Fruit fly (Drosophila melanogaster) whole organism, embryonic: ENCODE data around the gene CG32278.

Experiments
- Bteb2 ChIP-seq: fragments of 200-800 bp; sonication (Bioruptor generic); optimal IDR thresholded peaks from 2 replicates; lab custom pipeline; 2016; ENCODE audit warnings: missing biosample characterization, missing genetic modification characterization
- CG14860 ChIP-seq: fragments of 200-800 bp; sonication (Bioruptor generic); IDR thresholded peaks from 3 replicates; pipeline ENCODE4 v1.3.6; 2022; ENCODE audit warnings: missing biosample characterization, missing genetic modification characterization; ENCODE audit not compliant: partially characterized antibody
- CG1647 ChIP-seq: fragments of 200-800 bp; sonication (Bioruptor generic); optimal IDR thresholded peaks from 3 replicates; lab custom pipeline; 2016; ENCODE audit warnings: missing biosample characterization, missing genetic modification characterization
- CG17385 ChIP-seq: fragments of 200-800 bp; sonication (Bioruptor generic); optimal IDR thresholded peaks from 3 replicates; lab custom pipeline; 2018; ENCODE audit warnings: missing biosample characterization, mild to moderate bottlenecking, missing genetic modification characterization
- CG2116 ChIP-seq: fragments of 200-800 bp; sonication (Bioruptor generic); optimal IDR thresholded peaks from 3 replicates; lab custom pipeline; 2018; ENCODE audit warnings: missing biosample characterization, mild to moderate bottlenecking, missing genetic modification characterization
- CG2889 ChIP-seq: fragments of 200-800 bp; sonication (Bioruptor generic); IDR thresholded peaks from 3 replicates; pipeline ENCODE4 v1.3.6; 2022; ENCODE audit warnings: missing biosample characterization, missing genetic modification characterization
- CG31365 ChIP-seq: fragments of 200-800 bp; sonication (Bioruptor generic); optimal IDR thresholded peaks from 2 replicates; lab custom pipeline; 2018; ENCODE audit warnings: missing biosample characterization, mild to moderate bottlenecking, missing genetic modification characterization
- CG33213 ChIP-seq: fragments of 200-800 bp; sonication (Bioruptor generic); optimal IDR thresholded peaks from 3 replicates; lab custom pipeline; 2016; ENCODE audit warnings: missing biosample characterization, missing genetic modification characterization
- CG34224 ChIP-seq: fragments of 200-800 bp; sonication (Bioruptor generic); IDR thresholded peaks from 3 replicates; pipeline ENCODE4 v1.3.6; 2022; ENCODE audit warnings: missing biosample characterization, missing genetic modification characterization; ENCODE audit not compliant: partially characterized antibody
- CG5953 ChIP-seq: fragments of 200-800 bp; sonication (Bioruptor generic); IDR thresholded peaks from 2 replicates; pipeline ENCODE4 v1.3.6; 2022; ENCODE audit warnings: missing biosample characterization, missing genetic modification characterization
- CG9817 ChIP-seq: fragments of 200-800 bp; sonication (Bioruptor generic); optimal IDR thresholded peaks from 2 replicates; lab custom pipeline; 2018; ENCODE audit warnings: missing biosample characterization, mild to moderate bottlenecking, missing genetic modification characterization, moderate library complexity
- Doc3 ChIP-seq: fragments of 200-800 bp; sonication (Bioruptor generic); IDR thresholded peaks from 3 replicates; pipeline ENCODE4 v1.3.6; 2022; ENCODE audit warnings: missing biosample characterization, missing genetic modification characterization; ENCODE audit not compliant: partially characterized antibody
- Gsc ChIP-seq: fragments of 200-800 bp; sonication (Bioruptor generic); IDR thresholded peaks from 2 replicates; pipeline ENCODE4 v1.3.6; 2022; ENCODE audit warnings: missing biosample characterization, missing genetic modification characterization
- Hand ChIP-seq: fragments of 200-800 bp; sonication (Bioruptor generic); optimal IDR thresholded peaks from 2 replicates; lab custom pipeline; 2017; ENCODE audit warnings: mild to moderate bottlenecking, missing biosample characterization, missing genetic modification reagents, missing genetic modification characterization
- Hsf ChIP-seq: fragments of 200-800 bp; sonication (Bioruptor generic); optimal IDR thresholded peaks from 3 replicates; lab custom pipeline; 2016; ENCODE audit warnings: missing biosample characterization, missing genetic modification characterization
- Mad ChIP-seq: fragments of 200-800 bp; sonication (Bioruptor generic); optimal IDR thresholded peaks from 2 replicates; lab custom pipeline; 2016; ENCODE audit warnings: missing biosample characterization, missing genetic modification characterization
- Mes4 ChIP-seq: fragments of 200-800 bp; sonication (Bioruptor generic); optimal IDR thresholded peaks from 2 replicates; lab custom pipeline; 2016; ENCODE audit warnings: missing biosample characterization, missing genetic modification characterization
- Nf-YA ChIP-seq: fragments of 200-800 bp; sonication (Bioruptor generic); IDR thresholded peaks from 2 replicates; pipeline ENCODE4 v1.3.6; 2022; ENCODE audit warnings: missing biosample characterization, missing genetic modification characterization
- Poxn ChIP-seq: fragments of 200-800 bp; sonication (Bioruptor generic); IDR thresholded peaks from 2 replicates; pipeline ENCODE4 v1.3.6; 2022; ENCODE audit warnings: missing biosample characterization, missing genetic modification characterization
- Rfx ChIP-seq: fragments of 200-800 bp; sonication (Bioruptor generic); IDR thresholded peaks from 2 replicates; pipeline ENCODE4 v1.3.6; 2022; ENCODE audit warnings: missing biosample characterization, missing genetic modification characterization
- Stat92E ChIP-seq, 3 experiments: fragments of >200 bp in 2 of 3; fragments of 200-800 bp in 1 of 3; sonication (Bioruptor generic) in 1 of 3; optimal IDR thresholded peaks; 2 replicates each; lab custom pipeline; 2017 to 2019; ENCODE audit warnings: missing biosample characterization in 3 of 3, missing genetic modification characterization in 3 of 3, mild to moderate bottlenecking in 1 of 3, moderate library complexity in 1 of 3
- bab2 ChIP-seq: fragments of 200-800 bp; sonication (Bioruptor generic); optimal IDR thresholded peaks from 2 replicates; lab custom pipeline; 2016; ENCODE audit warnings: missing biosample characterization, missing genetic modification characterization
- cato ChIP-seq: fragments of 200-800 bp; sonication (Bioruptor generic); optimal IDR thresholded peaks from 2 replicates; lab custom pipeline; 2016; ENCODE audit warnings: missing biosample characterization, missing genetic modification characterization, borderline replicate concordance
- crol ChIP-seq: fragments of 200-800 bp; sonication (Bioruptor generic); IDR thresholded peaks from 2 replicates; pipeline ENCODE4 v1.3.6; 2022; ENCODE audit warnings: missing biosample characterization, missing genetic modification characterization
- dmrt11E ChIP-seq: fragments of 200-800 bp; sonication (Bioruptor generic); optimal IDR thresholded peaks from 3 replicates; lab custom pipeline; 2018; ENCODE audit warnings: missing biosample characterization, mild to moderate bottlenecking, missing genetic modification characterization, moderate library complexity
- emc ChIP-seq: fragments of 200-800 bp; sonication (Bioruptor generic); optimal IDR thresholded peaks from 2 replicates; lab custom pipeline; 2016; ENCODE audit warnings: missing biosample characterization, missing genetic modification characterization
- ems ChIP-seq: fragments of 200-800 bp; sonication (Bioruptor generic); optimal IDR thresholded peaks from 3 replicates; lab custom pipeline; 2016; ENCODE audit warnings: missing biosample characterization, missing genetic modification characterization
- gt ChIP-seq: fragments of 200-800 bp; sonication (Bioruptor generic); IDR thresholded peaks from 2 replicates; pipeline ENCODE4 v1.3.6; 2022; ENCODE audit warnings: missing biosample characterization, missing genetic modification characterization
- inv ChIP-seq: fragments of 200-800 bp; sonication (Bioruptor generic); IDR thresholded peaks from 2 replicates; pipeline ENCODE4 v1.3.6; 2022; ENCODE audit warnings: missing biosample characterization, missing genetic modification characterization; ENCODE audit not compliant: partially characterized antibody
- nerfin-2 ChIP-seq: fragments of 200-800 bp; sonication (Bioruptor generic); IDR thresholded peaks from 2 replicates; pipeline ENCODE4 v1.3.6; 2022; ENCODE audit warnings: missing biosample characterization, missing genetic modification characterization; ENCODE audit not compliant: partially characterized antibody
- otp ChIP-seq: fragments of 200-800 bp; sonication (Bioruptor generic); IDR thresholded peaks from 3 replicates; pipeline ENCODE4, ENCODE4 v1.3.6; 2022; ENCODE audit warnings: missing biosample characterization, missing genetic modification characterization
- sim ChIP-seq: fragments of 200-800 bp; sonication (Bioruptor generic); IDR thresholded peaks from 2 replicates; pipeline ENCODE4 v1.3.6; 2022; ENCODE audit warnings: missing biosample characterization, missing genetic modification characterization
- sr ChIP-seq: fragments of 200-800 bp; sonication (Bioruptor generic); IDR thresholded peaks from 3 replicates; pipeline ENCODE4 v1.3.6; 2022; ENCODE audit warnings: missing biosample characterization, missing genetic modification characterization

CG32278 gene

DNA sequence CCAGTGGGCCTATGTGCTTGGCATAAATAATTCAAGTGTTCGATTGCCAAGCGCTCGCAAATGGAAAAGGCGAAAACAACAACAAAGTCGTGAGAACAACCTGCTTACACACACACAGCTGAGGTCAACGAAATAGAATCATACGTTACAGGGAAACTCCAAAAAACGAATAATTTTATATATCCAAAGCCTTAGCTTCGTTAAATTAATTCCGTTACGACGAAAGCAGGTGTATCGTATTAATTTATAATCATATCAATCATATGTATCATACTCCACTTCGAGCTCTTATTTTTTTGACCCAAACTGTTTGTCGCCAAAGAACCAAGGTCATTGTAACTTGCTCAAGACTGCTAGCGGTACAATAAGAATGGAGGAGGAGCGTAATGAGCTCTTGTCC, 10.4 kb downstream of the CG32278 start (continued):
- TF ChIP-seq cato (GFP tag; lab: Kevin White, UChicago) (peak; percentile 45), emc (no peak)

DNA sequence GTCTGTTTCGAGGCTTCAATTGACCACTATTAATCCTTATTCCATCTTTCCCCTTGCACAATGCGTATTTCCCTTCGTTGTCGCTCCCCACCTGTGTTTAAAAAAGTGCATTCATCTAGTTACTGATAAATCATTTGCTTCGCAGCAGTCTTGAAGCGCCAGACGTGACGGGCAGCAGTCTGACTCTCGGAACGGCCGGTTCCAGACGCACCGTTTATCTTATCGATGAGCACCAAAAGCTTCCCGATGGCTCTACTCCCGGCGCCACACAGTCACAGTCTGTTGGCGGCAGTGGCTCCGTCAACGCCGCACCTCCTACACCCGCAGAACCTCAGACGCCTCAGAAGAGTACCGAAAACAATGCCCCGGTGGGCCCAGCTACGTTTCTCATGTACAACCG, 15.0 kb downstream of the CG32278 start, which contains the start of gene CG42494:
TSS of gene CG42494 (plus strand) at position 301 of the 400 bp plus-strand sequence.
- TF ChIP-seq CG9817 (tag; lab: Kevin White, UChicago) = no peak
- TF ChIP-seq Stat92E (GFP tag; optimal IDR thresholded peaks at IDR 0.05; lab: Kevin White, UChicago) = no peak

- TF ChIP-seq CG33213 (no peak), Hand (GFP tag; lab: Kevin White, UChicago) (no peak), inv (GFP tag; lab: Robert Waterston, UW) (no peak), Bteb2 (GFP tag; lab: Kevin White, UChicago) (no peak), nerfin-2 (no peak), sr (GFP tag; lab: Robert Waterston, UW) (no peak), Doc3 (GFP tag; lab: Robert Waterston, UW) (no peak), Mes4 (GFP tag; lab: Kevin White, UChicago) (no peak), gt (no peak), otp (GFP tag; lab: Robert Waterston, UW) (no peak), Gsc (no peak)
These were observed 17.3 kb downstream of the CG32278 start, which contains the start of gene CG32284 for dm6 chr3L:3186364-3186763. Gene CG32284 (plus strand): TSS chr3L:3186664.

- TF ChIP-seq Hsf (GFP tag; lab: Kevin White, UChicago) (no peak), CG5953 (no peak), Rfx (GFP tag; lab: Robert Waterston, UW) (0 out of 2 replicates have a peak, but pooled peaks have one; percentile 12)
These were observed 18.2 kb downstream of the CG32278 start, which contains the start of gene CG14957 for dm6 chr3L:3187263-3187662. Gene CG14957 (plus strand): TSS chr3L:3187563.

dm6 chr3L:3189647-3190046, 20.6 kb downstream of the CG32278 start, which contains the start of the genes CG42525 and CG14958:
Gene CG42525 (minus strand): TSS chr3L:3189747.
Gene CG14958 (plus strand): TSS chr3L:3189978.
- no peak for TF ChIP-seq CG34224 (GFP tag; lab: Robert Waterston, UW)
- TF ChIP-seq CG14860 (GFP tag; lab: Robert Waterston, UW) = no peak
- TF ChIP-seq CG2116 (GFP tag; lab: Kevin White, UChicago) = no peak
- TF ChIP-seq CG9817 (tag; lab: Kevin White, UChicago) = no peak
- no peak for TF ChIP-seq bab2 (GFP tag; lab: Kevin White, UChicago)
- TF ChIP-seq Doc3 (GFP tag; lab: Robert Waterston, UW) = no peak
- TF ChIP-seq CG1647 = no peak
- no peak for TF ChIP-seq sim (GFP tag; lab: Robert Waterston, UW)
- TF ChIP-seq CG2889 (GFP tag; lab: Robert Waterston, UW) = no peak
- no peak for TF ChIP-seq Mad (GFP tag; lab: Kevin White, UChicago)
- TF ChIP-seq Mes4 (GFP tag; lab: Kevin White, UChicago) = no peak
- TF ChIP-seq crol (GFP tag; lab: Robert Waterston, UW) = no peak
- TF ChIP-seq CG17385 = no peak
- no peak for TF ChIP-seq dmrt11E (tag; lab: Kevin White, UChicago)
- no peak for TF ChIP-seq ems (GFP tag; lab: Kevin White, UChicago)
- TF ChIP-seq Nf-YA (GFP tag; lab: Robert Waterston, UW) = no peak
- TF ChIP-seq Rfx (GFP tag; lab: Robert Waterston, UW) = no peak
- no peak for TF ChIP-seq Poxn (GFP tag; lab: Robert Waterston, UW)
- TF ChIP-seq CG31365 (tag; lab: Kevin White, UChicago) = no peak
